Fruit fly (Drosophila melanogaster): ENCODE results near the gene CG13133.

Gene CG13133

DNA sequence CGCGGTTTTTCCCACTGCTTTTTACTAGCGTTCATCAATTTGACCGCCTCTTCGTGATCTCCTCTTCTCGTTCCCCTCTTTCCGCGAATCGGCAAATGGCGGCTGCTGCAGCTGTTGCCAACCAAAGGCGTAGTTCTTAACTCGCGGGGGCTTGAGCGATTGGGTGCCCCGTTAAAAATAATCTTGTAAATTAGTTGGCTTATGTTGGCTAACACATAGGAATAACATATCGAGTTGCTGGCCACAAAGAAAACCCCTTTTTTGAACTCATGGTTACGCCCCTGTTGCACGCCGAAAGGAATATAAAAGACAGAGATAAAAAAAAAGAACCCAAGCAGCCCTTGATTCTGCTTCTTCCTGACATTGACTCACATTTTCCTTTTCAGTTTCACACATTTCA, 35.0 kb downstream of the CG13133 start (continued):
- TF ChIP-seq CG2120 (GFP tag; optimal IDR thresholded peaks at IDR 0.05): peak; percentile 46
- TF ChIP-seq zen2 (GFP tag; IDR thresholded peaks at IDR 0.05; ENCODE audit: partially characterized antibody): no peak
- no peak for TF ChIP-seq CG9437 (GFP tag; optimal IDR thresholded peaks at IDR 0.05)
- no peak for TF ChIP-seq MESR4 (GFP tag; optimal IDR thresholded peaks at IDR 0.05)
- no peak for TF ChIP-seq CG13894 (tag; optimal IDR thresholded peaks at IDR 0.05)
- TF ChIP-seq run (tag; optimal IDR thresholded peaks at IDR 0.05): no peak
- no peak for TF ChIP-seq scrt (GFP tag; optimal IDR thresholded peaks at IDR 0.05)
- TF ChIP-seq CG12104 (GFP tag; optimal IDR thresholded peaks at IDR 0.05): peak; percentile 22
- TF ChIP-seq CG10321 (GFP tag; IDR thresholded peaks at IDR 0.05): 0 out of 2 replicates have a peak, but pooled peaks have one; percentile 34
- peak; percentile 91 for TF ChIP-seq nom (GFP tag; optimal IDR thresholded peaks at IDR 0.05)
- TF ChIP-seq CG33213 (GFP tag; optimal IDR thresholded peaks at IDR 0.05): peak; percentile 67
- peak; percentile 69 for TF ChIP-seq Six4 (GFP tag; optimal IDR thresholded peaks at IDR 0.05)
- TF ChIP-seq kni (GFP tag; optimal IDR thresholded peaks at IDR 0.05): no peak
- peak; percentile 24 for TF ChIP-seq NC2β (GFP tag; optimal IDR thresholded peaks at IDR 0.05)
- TF ChIP-seq Xbp1 (GFP tag; optimal IDR thresholded peaks at IDR 0.05): peak; percentile 76
- no peak for TF ChIP-seq CG2129 (GFP tag; IDR thresholded peaks at IDR 0.05; ENCODE audit: partially characterized antibody)
- TF ChIP-seq CG12659 (GFP tag; optimal IDR thresholded peaks at IDR 0.05): peak; percentile 16
- peak; percentile 64 for TF ChIP-seq CG10267 (tag; optimal IDR thresholded peaks at IDR 0.05)
- TF ChIP-seq Ravus (GFP tag; IDR thresholded peaks at IDR 0.05): peak; percentile 16; the same call in 1 of the 2 replicates
- TF ChIP-seq CG13424 (tag; optimal IDR thresholded peaks at IDR 0.05): peak; percentile 53
- peak; percentile 78 for TF ChIP-seq Side (GFP tag; optimal IDR thresholded peaks at IDR 0.05)
- no peak for TF ChIP-seq sd (tag; optimal IDR thresholded peaks at IDR 0.05)
- no peak for TF ChIP-seq pan (optimal IDR thresholded peaks at IDR 0.05)
- TF ChIP-seq pan (GFP tag; optimal IDR thresholded peaks at IDR 0.05 in 1 of 2, IDR thresholded peaks at IDR 0.05 in 1 of 2): peak in 1 of 2 experiments; percentile 71
- no peak for TF ChIP-seq vnd (GFP tag; IDR thresholded peaks at IDR 0.05; ENCODE audit: partially characterized antibody)
- TF ChIP-seq CG1024 (GFP tag; IDR thresholded peaks at IDR 0.05): peak; percentile 80
- TF ChIP-seq pho (GFP tag; optimal IDR thresholded peaks at IDR 0.05): no peak
- peak; percentile 37; the same call in 1 of the 2 replicates for TF ChIP-seq CG31224 (GFP tag; IDR thresholded peaks at IDR 0.05)
- peak; percentile 77 for TF ChIP-seq Sox102F (GFP tag; optimal IDR thresholded peaks at IDR 0.05)
- peak; percentile 74 to 95 for TF ChIP-seq bsh (GFP tag; optimal IDR thresholded peaks at IDR 0.05)
- TF ChIP-seq mirr (GFP tag; optimal IDR thresholded peaks at IDR 0.05): no peak
- peak; percentile 16 for TF ChIP-seq her (GFP tag; optimal IDR thresholded peaks at IDR 0.05)
- peak; percentile 88 for TF ChIP-seq CG32772 (GFP tag; IDR thresholded peaks at IDR 0.05)
- peak; percentile 16 for TF ChIP-seq eyg (GFP tag; optimal IDR thresholded peaks at IDR 0.05)
- TF ChIP-seq en (GFP tag; optimal IDR thresholded peaks at IDR 0.05): peak; percentile 68
- TF ChIP-seq Bdp1 (GFP tag; optimal IDR thresholded peaks at IDR 0.05): peak; percentile 33
- TF ChIP-seq esg (GFP tag; conservative IDR thresholded peaks at IDR 0.05): peak; percentile 70
- peak; percentile 73 for TF ChIP-seq Oli (tag; optimal IDR thresholded peaks at IDR 0.05)
- peak; percentile 87 for TF ChIP-seq CG1603 (tag; optimal IDR thresholded peaks at IDR 0.05)
- peak; percentile 48; the same call in 1 of the 2 replicates for TF ChIP-seq danr (GFP tag; IDR thresholded peaks at IDR 0.05)
- peak; percentile 77 for TF ChIP-seq CG11247 (GFP tag; IDR thresholded peaks at IDR 0.05)
- peak; percentile 84 for TF ChIP-seq pnt (GFP tag; optimal IDR thresholded peaks at IDR 0.05)
- TF ChIP-seq CG12391 (tag; optimal IDR thresholded peaks at IDR 0.05): peak; percentile 58
- peak; percentile 70 for TF ChIP-seq row (GFP tag; IDR thresholded peaks at IDR 0.05)
- no peak for TF ChIP-seq grn (GFP tag; optimal IDR thresholded peaks at IDR 0.05)
- peak; percentile 24 for TF ChIP-seq tup (GFP tag; optimal IDR thresholded peaks at IDR 0.05)
- TF ChIP-seq CG10565 (GFP tag; optimal IDR thresholded peaks at IDR 0.05): no peak
- TF ChIP-seq Antp (GFP tag; optimal IDR thresholded peaks at IDR 0.05): peak; percentile 84
- TF ChIP-seq Dip3 (GFP tag; optimal IDR thresholded peaks at IDR 0.05): peak; percentile 27
- peak; percentile 67 for TF ChIP-seq ATbp (GFP tag; optimal IDR thresholded peaks at IDR 0.05)
